Fruit fly (Drosophila melanogaster) whole organism, pupa: ENCODE data around the gene inaF-A.

ENCODE experiments used
- CG13204 ChIP-seq: fragments of 200-800 bp; sonication (Bioruptor generic); optimal IDR thresholded peaks from 2 replicates; lab custom pipeline; 2018; ENCODE audit warnings: missing biosample characterization, mild to moderate bottlenecking, missing genetic modification characterization, moderate library complexity
- CG14655 ChIP-seq: fragments of 200-800 bp; sonication (Bioruptor generic); optimal IDR thresholded peaks from 3 replicates; lab custom pipeline; 2017; ENCODE audit warnings: mild to moderate bottlenecking, missing biosample characterization, missing genetic modification reagents, missing genetic modification characterization
- CG15710 ChIP-seq: fragments of 200-800 bp; sonication (Bioruptor generic); optimal IDR thresholded peaks from 2 replicates; lab custom pipeline; 2018; ENCODE audit warnings: missing biosample characterization, mild to moderate bottlenecking, missing genetic modification characterization, moderate library complexity
- CG17806 ChIP-seq: fragments of 200-800 bp; sonication (Bioruptor generic); optimal IDR thresholded peaks from 2 replicates; lab custom pipeline; 2018; ENCODE audit warnings: missing biosample characterization, mild to moderate bottlenecking, missing genetic modification characterization, moderate library complexity
- CG32121 ChIP-seq: fragments of 200-800 bp; sonication (Bioruptor generic); IDR thresholded peaks from 2 replicates; pipeline ENCODE4 v1.3.6; 2022; ENCODE audit warnings: missing biosample characterization, missing genetic modification characterization
- CG4496 ChIP-seq: fragments of 200-800 bp; sonication (Bioruptor generic); IDR thresholded peaks from 3 replicates; pipeline ENCODE4 v1.3.6; 2022; ENCODE audit warnings: missing biosample characterization, missing genetic modification characterization
- CG8159 ChIP-seq: fragments of 200-800 bp; sonication (Bioruptor generic); optimal IDR thresholded peaks from 3 replicates; lab custom pipeline; 2018; ENCODE audit warnings: missing biosample characterization, mild to moderate bottlenecking, missing genetic modification characterization, moderate library complexity
- CG8301 ChIP-seq: fragments of 200-800 bp; sonication (Bioruptor generic); optimal IDR thresholded peaks from 2 replicates; lab custom pipeline; 2018; ENCODE audit warnings: missing biosample characterization, mild to moderate bottlenecking, missing genetic modification characterization
- D1 ChIP-seq: fragments of 200-800 bp; sonication (Bioruptor generic); optimal IDR thresholded peaks from 2 replicates; lab custom pipeline; 2018; ENCODE audit warnings: missing biosample characterization, mild to moderate bottlenecking, missing genetic modification characterization, moderate library complexity
- EcR ChIP-seq: fragments of 200-800 bp; sonication (Bioruptor generic); optimal IDR thresholded peaks from 3 replicates; lab custom pipeline; 2019; ENCODE audit warnings: missing biosample characterization, missing genetic modification characterization, mild to moderate bottlenecking, moderate library complexity, missing genetic modification reagents
- Ets98B ChIP-seq: fragments of 200-800 bp; sonication (Bioruptor generic); IDR thresholded peaks from 2 replicates; pipeline ENCODE4 v1.3.6; 2022; ENCODE audit warnings: missing biosample characterization, missing genetic modification characterization
- Pif1A ChIP-seq: fragments of 200-800 bp; sonication (Bioruptor generic); optimal IDR thresholded peaks from 3 replicates; lab custom pipeline; 2016; ENCODE audit warnings: missing biosample characterization, missing genetic modification characterization
- fd96Ca ChIP-seq: fragments of 200-800 bp; sonication (Bioruptor generic); IDR thresholded peaks from 3 replicates; pipeline ENCODE4 v1.3.6; 2022; ENCODE audit warnings: missing biosample characterization, missing genetic modification characterization

dm6 chrX:11716731-11717326 is 16.9 kb downstream of the inaF-A start, which contains the start of gene prtp:
- TF ChIP-seq fd96Ca (GFP tag; lab: Robert Waterston, UW), result no peak
- no peak for TF ChIP-seq CG17806
- TF ChIP-seq Pif1A, result no peak
- TF ChIP-seq D1, result no peak
- no peak for TF ChIP-seq Ets98B (GFP tag; lab: Robert Waterston, UW)
- no peak for TF ChIP-seq CG15710 (tag; lab: Kevin White, UChicago)
- no peak for TF ChIP-seq CG8159 (tag; lab: Kevin White, UChicago)
- TF ChIP-seq CG8301, result no peak
- TF ChIP-seq CG13204, result no peak
- TF ChIP-seq CG4496 (GFP tag; lab: Robert Waterston, UW), result no peak
- TF ChIP-seq CG32121 (GFP tag; lab: Robert Waterston, UW), result no peak
- no peak for TF ChIP-seq CG14655 (GFP tag; lab: Kevin White, UChicago)
- TF ChIP-seq EcR (GFP tag; lab: Kevin White, UChicago), result no peak
